Fruit fly (Drosophila melanogaster) whole organism, adult: ENCODE measurements around the gene DAAM.

Experiments used
- CG11617 ChIP-seq: fragments of 200-800 bp; sonication (Bioruptor generic); optimal IDR thresholded peaks from 2 replicates; lab custom pipeline; 2017; ENCODE audit warnings: mild to moderate bottlenecking, missing biosample characterization, missing genetic modification reagents, missing genetic modification characterization
- CG12768 ChIP-seq: fragments of 200-800 bp; sonication (Bioruptor generic); optimal IDR thresholded peaks from 2 replicates; lab custom pipeline; 2017; ENCODE audit warnings: missing biosample characterization, missing genetic modification characterization, mild to moderate bottlenecking, moderate library complexity, missing genetic modification reagents
- CG14711 ChIP-seq: fragments of 200-800 bp; sonication (Bioruptor generic); optimal IDR thresholded peaks from 2 replicates; lab custom pipeline; 2018; ENCODE audit warnings: missing biosample characterization, mild to moderate bottlenecking, missing genetic modification characterization, moderate library complexity
- CG1620 ChIP-seq: fragments of 200-800 bp; sonication (Bioruptor generic); optimal IDR thresholded peaks from 2 replicates; lab custom pipeline; 2016; ENCODE audit warnings: missing biosample characterization, missing genetic modification characterization
- CG33017 ChIP-seq: fragments of 200-800 bp; sonication (Bioruptor generic); optimal IDR thresholded peaks from 2 replicates; lab custom pipeline; 2018; ENCODE audit warnings: missing biosample characterization, mild to moderate bottlenecking, missing genetic modification characterization, moderate library complexity
- CG5204 ChIP-seq: fragments of 200-800 bp; sonication (Bioruptor generic); optimal IDR thresholded peaks from 2 replicates; lab custom pipeline; 2016; ENCODE audit warnings: missing biosample characterization, missing genetic modification characterization
- CG7045 ChIP-seq: fragments of 200-800 bp; sonication (Bioruptor generic); optimal IDR thresholded peaks from 2 replicates; lab custom pipeline; 2017; ENCODE audit warnings: missing biosample characterization, mild to moderate bottlenecking, missing genetic modification characterization
- CG7101 ChIP-seq: fragments of 200-800 bp; sonication (Bioruptor generic); optimal IDR thresholded peaks from 2 replicates; lab custom pipeline; 2018; ENCODE audit warnings: missing biosample characterization, mild to moderate bottlenecking, missing genetic modification characterization, moderate library complexity
- Clk ChIP-seq: fragments of 200-800 bp; sonication (Bioruptor generic); optimal IDR thresholded peaks from 2 replicates; lab custom pipeline; 2017; ENCODE audit warnings: missing biosample characterization, missing genetic modification characterization
- Crg-1 ChIP-seq: fragments of 200-800 bp; sonication (Bioruptor generic); optimal IDR thresholded peaks from 2 replicates; lab custom pipeline; 2016; ENCODE audit warnings: missing biosample characterization, missing genetic modification characterization
- Hr96 ChIP-seq: fragments of 200-800 bp; sonication (Bioruptor generic); optimal IDR thresholded peaks from 2 replicates; lab custom pipeline; 2016; ENCODE audit warnings: missing biosample characterization, missing genetic modification characterization
- Mnt ChIP-seq: fragments of 200-800 bp; sonication (Bioruptor generic); optimal IDR thresholded peaks from 2 replicates; lab custom pipeline; 2016; ENCODE audit warnings: missing biosample characterization, mild to moderate bottlenecking, missing genetic modification characterization
- bab1 ChIP-seq: fragments of 200-800 bp; sonication (Bioruptor generic); optimal IDR thresholded peaks from 3 replicates; lab custom pipeline; 2019; ENCODE audit warnings: missing biosample characterization, mild to moderate bottlenecking, missing genetic modification characterization, moderate library complexity
- cic ChIP-seq: fragments of 200-800 bp; sonication (Bioruptor generic); optimal IDR thresholded peaks from 2 replicates; lab custom pipeline; 2017; ENCODE audit warnings: missing biosample characterization, mild to moderate bottlenecking, missing genetic modification characterization, moderate library complexity
- cnc ChIP-seq, 2 experiments: fragments of >200 bp; optimal IDR thresholded peaks; 2 replicates each; lab custom pipeline; 2017
- kay ChIP-seq: fragments of 200-800 bp; sonication (Bioruptor generic); peaks from one replicate; lab custom pipeline; 2016; ENCODE audit warnings: missing biosample characterization, missing genetic modification characterization, borderline replicate concordance
- ovo ChIP-seq: fragments of 200-800 bp; sonication (Bioruptor generic); optimal IDR thresholded peaks from 2 replicates; lab custom pipeline; 2016; ENCODE audit warnings: missing biosample characterization, missing genetic modification characterization
- pad ChIP-seq: fragments of 200-800 bp; sonication (Bioruptor generic); optimal IDR thresholded peaks from 3 replicates; lab custom pipeline; 2017; ENCODE audit warnings: missing biosample characterization, missing genetic modification characterization, mild to moderate bottlenecking, moderate library complexity, missing genetic modification reagents
- tj ChIP-seq: fragments of 200-800 bp; sonication (Bioruptor generic); optimal IDR thresholded peaks from 3 replicates; lab custom pipeline; 2017; ENCODE audit warnings: missing biosample characterization, mild to moderate bottlenecking, missing genetic modification characterization, moderate library complexity
- toe ChIP-seq: fragments of 200-800 bp; sonication (Bioruptor generic); optimal IDR thresholded peaks from 2 replicates; lab custom pipeline; 2016; ENCODE audit warnings: missing biosample characterization, missing genetic modification characterization

DAAM gene

dm6 chrX:1252961-1253360, 69.2 kb downstream of the DAAM start:
- TF ChIP-seq Hr96 (GFP tag; lab: Kevin White, UChicago) (no peak), kay (GFP tag; lab: Kevin White, UChicago) (no peak), Crg-1 (GFP tag; lab: Kevin White, UChicago) (no peak), CG14711 (tag; lab: Kevin White, UChicago) (no peak), CG7101 (tag; lab: Kevin White, UChicago) (no peak), CG1620 (GFP tag; lab: Kevin White, UChicago) (no peak), CG11617 (GFP tag; lab: Kevin White, UChicago) (no peak), Mnt (GFP tag; lab: Kevin White, UChicago) (no peak), CG12768 (GFP tag; lab: Kevin White, UChicago) (no peak), Clk (GFP tag; lab: Kevin White, UChicago) (no peak), CG33017 (no peak), cic (GFP tag; lab: Kevin White, UChicago) (no peak), bab1 (no peak), ovo (GFP tag; lab: Kevin White, UChicago) (no peak), toe (no peak), cnc (optimal IDR thresholded peaks at IDR 0.05; lab: Kevin White, UChicago) (no peak)

- TF ChIP-seq CG14711 (tag; lab: Kevin White, UChicago) (no peak), CG33017 (no peak), CG12768 (GFP tag; lab: Kevin White, UChicago) (no peak), pad (GFP tag; lab: Kevin White, UChicago) (no peak), Crg-1 (GFP tag; lab: Kevin White, UChicago) (no peak), cnc (optimal IDR thresholded peaks at IDR 0.05; lab: Kevin White, UChicago) (no peak), CG11617 (GFP tag; lab: Kevin White, UChicago) (no peak), CG5204 (no peak), kay (GFP tag; lab: Kevin White, UChicago) (no peak), tj (no peak), toe (no peak), cic (GFP tag; lab: Kevin White, UChicago) (no peak), Hr96 (GFP tag; lab: Kevin White, UChicago) (no peak), Mnt (GFP tag; lab: Kevin White, UChicago) (no peak)
Observed at dm6 chrX:1250104-1250503, 72.1 kb downstream of the DAAM start.

DNA sequence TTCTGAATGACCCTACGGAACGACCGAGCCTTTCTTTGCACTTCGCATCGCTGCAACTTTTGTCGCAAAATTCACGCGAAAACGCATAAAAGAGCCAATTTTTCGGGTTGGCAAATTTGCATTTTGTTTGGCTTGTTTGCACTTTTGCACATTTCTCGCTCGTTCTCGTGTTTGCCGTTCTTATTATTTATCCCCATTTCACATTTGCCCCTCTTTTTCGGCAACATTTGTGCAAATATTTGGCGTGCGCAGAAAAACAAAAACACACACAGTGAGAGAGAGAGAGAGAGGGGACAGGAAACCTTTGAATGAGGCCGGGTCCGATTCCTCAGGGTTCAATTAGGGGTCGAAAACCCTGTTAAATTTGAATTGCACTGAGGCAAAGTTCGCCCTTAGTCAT, 72.5 kb downstream of the DAAM start:
- TF ChIP-seq Crg-1 (GFP tag; lab: Kevin White, UChicago) (no peak), CG12768 (GFP tag; lab: Kevin White, UChicago) (no peak), Clk (GFP tag; lab: Kevin White, UChicago) (no peak), CG11617 (GFP tag; lab: Kevin White, UChicago) (no peak), CG1620 (GFP tag; lab: Kevin White, UChicago) (no peak), CG7045 (GFP tag; lab: Kevin White, UChicago) (no peak), pad (GFP tag; lab: Kevin White, UChicago) (no peak), tj (no peak), CG5204 (no peak), CG14711 (tag; lab: Kevin White, UChicago) (no peak), cic (GFP tag; lab: Kevin White, UChicago) (no peak), toe (no peak), CG33017 (no peak), cnc (optimal IDR thresholded peaks at IDR 0.05; lab: Kevin White, UChicago) (no peak), Mnt (GFP tag; lab: Kevin White, UChicago) (no peak), CG7101 (tag; lab: Kevin White, UChicago) (no peak), ovo (GFP tag; lab: Kevin White, UChicago) (no peak)

DNA sequence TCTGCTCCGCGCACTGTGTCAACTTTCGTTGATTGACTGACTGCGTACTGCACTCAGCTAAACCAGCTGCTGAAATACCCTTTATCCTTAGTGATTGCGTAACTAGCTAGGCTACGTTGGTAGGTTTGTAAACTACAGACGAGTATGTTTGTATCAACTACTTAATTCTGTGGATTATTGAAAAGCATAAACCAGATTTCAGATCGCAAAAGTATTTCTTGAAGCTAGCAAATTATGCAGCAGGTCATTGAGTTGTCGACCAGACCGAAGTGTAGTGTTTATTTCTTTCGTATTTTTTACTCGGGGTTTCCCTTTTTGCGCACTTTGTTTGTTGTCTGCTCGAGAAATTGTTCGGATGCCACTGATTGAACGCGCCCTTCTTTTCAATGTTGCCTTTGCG, 73.4 kb downstream of the DAAM start:
- TF ChIP-seq toe (no peak), CG11617 (GFP tag; lab: Kevin White, UChicago) (no peak), Mnt (GFP tag; lab: Kevin White, UChicago) (no peak), bab1 (no peak), tj (no peak), Crg-1 (GFP tag; lab: Kevin White, UChicago) (no peak), CG7045 (GFP tag; lab: Kevin White, UChicago) (no peak), ovo (GFP tag; lab: Kevin White, UChicago) (no peak)

- TF ChIP-seq CG7045 (GFP tag; lab: Kevin White, UChicago), result no peak
- TF ChIP-seq bab1, result no peak
- no peak for TF ChIP-seq ovo (GFP tag; lab: Kevin White, UChicago)
- TF ChIP-seq cic (GFP tag; lab: Kevin White, UChicago), result no peak
- no peak for TF ChIP-seq Clk (GFP tag; lab: Kevin White, UChicago)
- no peak for TF ChIP-seq pad (GFP tag; lab: Kevin White, UChicago)
- no peak for TF ChIP-seq CG5204
- no peak for TF ChIP-seq toe
- no peak for TF ChIP-seq CG33017
- no peak for TF ChIP-seq CG11617 (GFP tag; lab: Kevin White, UChicago)
- TF ChIP-seq CG12768 (GFP tag; lab: Kevin White, UChicago), result no peak
- TF ChIP-seq CG7101 (tag; lab: Kevin White, UChicago), result no peak
- no peak for TF ChIP-seq CG14711 (tag; lab: Kevin White, UChicago)
- no peak for TF ChIP-seq CG1620 (GFP tag; lab: Kevin White, UChicago)
- TF ChIP-seq cnc (optimal IDR thresholded peaks at IDR 0.05; lab: Kevin White, UChicago), result no peak
- no peak for TF ChIP-seq Hr96 (GFP tag; lab: Kevin White, UChicago)
Observed at dm6 chrX:1242049-1242448, 80.1 kb downstream of the DAAM start.

DNA sequence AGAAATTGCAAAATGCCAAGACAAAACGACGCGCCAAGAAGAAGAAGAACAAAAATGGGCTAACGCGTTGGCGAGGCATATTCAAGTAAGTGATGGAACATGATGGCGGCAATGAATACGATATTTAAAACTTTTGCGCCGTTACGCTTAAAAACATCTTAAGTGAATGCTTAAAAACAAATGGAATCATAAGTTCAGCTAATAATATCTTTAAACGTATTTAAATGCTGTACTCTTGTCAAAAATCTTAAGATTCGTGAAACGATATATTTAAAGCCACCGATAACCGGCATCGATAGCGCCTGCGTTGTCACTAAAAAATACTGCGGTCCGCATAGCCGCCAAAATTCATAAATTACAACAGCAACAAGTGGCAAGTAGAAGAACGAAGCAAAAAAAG, 82.3 kb downstream of the DAAM start, which contains the start of gene CG11403:
Gene CG11403, minus strand, starts transcription at position 53 of the 400 bp plus-strand sequence.
- TF ChIP-seq CG33017 (no peak), CG7101 (tag; lab: Kevin White, UChicago) (peak; percentile 8), Clk (GFP tag; lab: Kevin White, UChicago) (no peak), CG7045 (GFP tag; lab: Kevin White, UChicago) (no peak), CG12768 (GFP tag; lab: Kevin White, UChicago) (no peak), CG1620 (GFP tag; lab: Kevin White, UChicago) (peak; percentile 50), kay (GFP tag; lab: Kevin White, UChicago) (no peak), toe (peak; percentile 23), Mnt (GFP tag; lab: Kevin White, UChicago) (no peak), tj (peak; percentile 21), cnc (optimal IDR thresholded peaks at IDR 0.05; lab: Kevin White, UChicago) (no peak), CG14711 (tag; lab: Kevin White, UChicago) (peak; percentile 34), Crg-1 (GFP tag; lab: Kevin White, UChicago) (peak; percentile 18), CG11617 (GFP tag; lab: Kevin White, UChicago) (peak; percentile 31), pad (GFP tag; lab: Kevin White, UChicago) (no peak), ovo (GFP tag; lab: Kevin White, UChicago) (peak; percentile 27), Hr96 (GFP tag; lab: Kevin White, UChicago) (no peak), CG5204 (no peak), bab1 (peak; percentile 50), cic (GFP tag; lab: Kevin White, UChicago) (no peak)
